Fruit fly (Drosophila melanogaster): ENCODE measurements around the gene Lip4.

Lip4 gene

DNA sequence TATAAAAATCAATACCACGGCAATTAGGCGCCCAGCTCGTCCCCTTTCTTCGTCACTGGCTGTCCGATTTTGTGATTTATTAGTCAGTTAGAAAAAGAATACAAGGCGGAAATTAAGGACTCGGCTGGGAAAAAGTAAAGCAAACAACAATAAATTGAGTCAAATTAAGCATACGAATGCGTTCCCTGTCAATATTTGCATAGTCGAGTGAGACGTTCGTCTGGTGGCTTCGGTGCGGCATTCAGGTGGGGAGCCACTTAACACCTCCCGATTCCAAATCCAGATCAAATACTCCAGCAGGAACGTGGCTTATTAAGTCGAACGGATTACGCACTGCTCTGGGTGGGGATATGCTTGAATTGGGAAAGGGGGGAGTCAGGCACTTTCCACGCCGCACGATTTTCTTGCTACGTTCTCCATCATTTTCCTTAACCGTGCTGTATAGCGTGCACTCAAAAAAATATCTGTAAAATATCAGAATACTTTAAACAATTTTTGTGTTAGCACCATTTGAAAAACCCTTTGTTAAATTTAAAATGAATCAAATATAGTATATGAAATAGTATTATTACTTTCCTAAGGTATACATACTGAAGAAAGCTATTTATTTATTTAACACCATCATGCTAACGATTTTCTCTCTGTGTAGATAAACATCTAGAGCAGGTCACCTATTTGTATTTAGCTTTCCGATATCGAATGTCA is 15.8 kb downstream of the Lip4 start (continued):
- TF ChIP-seq org-1 (GFP tag; optimal IDR thresholded peaks at IDR 0.05) (no peak), sc (optimal IDR thresholded peaks at IDR 0.05) (no peak), sc (GFP tag; optimal IDR thresholded peaks at IDR 0.05) (peak; percentile 18), salm (tag; optimal IDR thresholded peaks at IDR 0.05) (no peak), gce (GFP tag; IDR thresholded peaks at IDR 0.05) (0 out of 3 replicates have a peak, but pooled peaks have one; percentile 29), vvl (GFP tag; IDR thresholded peaks at IDR 0.05) (peak; percentile 68), amos (GFP tag; IDR thresholded peaks at IDR 0.05; ENCODE audit: partially characterized antibody) (no peak), CG6791 (GFP tag; IDR thresholded peaks at IDR 0.05; ENCODE audit: partially characterized antibody) (no peak), cwo (GFP tag; optimal IDR thresholded peaks at IDR 0.05) (no peak), gsb (GFP tag; IDR thresholded peaks at IDR 0.05) (no peak), dmrt11E (tag; optimal IDR thresholded peaks at IDR 0.05) (peak; percentile 84), Taf1 (GFP tag; IDR thresholded peaks at IDR 0.05) (no peak), CG12942 (GFP tag; optimal IDR thresholded peaks at IDR 0.05) (no peak), HLH54F (GFP tag; optimal IDR thresholded peaks at IDR 0.05) (no peak), ac (GFP tag; optimal IDR thresholded peaks at IDR 0.05) (peak; percentile 30), Xbp1 (GFP tag; optimal IDR thresholded peaks at IDR 0.05) (peak; percentile 51), Dfd (GFP tag; optimal IDR thresholded peaks at IDR 0.05) (no peak), Max (GFP tag; optimal IDR thresholded peaks at IDR 0.05) (peak; percentile 40), aop (GFP tag; IDR thresholded peaks at IDR 0.05) (no peak), Six4 (GFP tag; optimal IDR thresholded peaks at IDR 0.05) (peak; percentile 21), Hmr (GFP tag; optimal IDR thresholded peaks at IDR 0.05) (no peak), CG17359 (tag; optimal IDR thresholded peaks at IDR 0.05) (peak; percentile 56), Camta (GFP tag; optimal IDR thresholded peaks at IDR 0.05) (no peak), tgo (GFP tag; IDR thresholded peaks at IDR 0.05) (no peak), Dek (tag; optimal IDR thresholded peaks at IDR 0.05) (peak; percentile 25), Fer1 (GFP tag; optimal IDR thresholded peaks at IDR 0.05) (no peak), CG2116 (GFP tag; optimal IDR thresholded peaks at IDR 0.05) (no peak), MTF-1 (GFP tag; optimal IDR thresholded peaks at IDR 0.05; ENCODE audit: borderline replicate concordance) (no peak), CG10565 (GFP tag; optimal IDR thresholded peaks at IDR 0.05) (no peak), HHEX (GFP tag; optimal IDR thresholded peaks at IDR 0.05) (no peak), CG18262 (tag; optimal IDR thresholded peaks at IDR 0.05) (peak; percentile 79), gt (GFP tag; IDR thresholded peaks at IDR 0.05) (no peak), dpn (GFP tag; optimal IDR thresholded peaks at IDR 0.05) (peak in 1 of 2 experiments; percentile 47), sug (tag; optimal IDR thresholded peaks at IDR 0.05) (no peak), CG6854 (GFP tag; optimal IDR thresholded peaks at IDR 0.05) (no peak), esg (GFP tag; conservative IDR thresholded peaks at IDR 0.05) (peak; percentile 32; the same call in 1 of the 2 replicates), Dip3 (GFP tag; optimal IDR thresholded peaks at IDR 0.05) (no peak), dimm (GFP tag; IDR thresholded peaks at IDR 0.05) (no peak), CG15269 (tag; optimal IDR thresholded peaks at IDR 0.05) (peak; percentile 48), CG4282 (GFP tag; optimal IDR thresholded peaks at IDR 0.05) (no peak), H2.0 (GFP tag; IDR thresholded peaks at IDR 0.05) (peak; percentile 16; the same call in 1 of the 2 replicates), Atf3 (GFP tag; optimal IDR thresholded peaks at IDR 0.05) (no peak), schlank (tag; optimal IDR thresholded peaks at IDR 0.05) (no peak), CG32767 (GFP tag; IDR thresholded peaks at IDR 0.05) (no peak), CG18619 (GFP tag; optimal IDR thresholded peaks at IDR 0.05) (no peak), sd (tag; optimal IDR thresholded peaks at IDR 0.05) (no peak), wek (GFP tag; optimal IDR thresholded peaks at IDR 0.05) (no peak), CG2199 (GFP tag; IDR thresholded peaks at IDR 0.05) (no peak), CG11093 (GFP tag; IDR thresholded peaks at IDR 0.05) (no peak), vnd (GFP tag; IDR thresholded peaks at IDR 0.05; ENCODE audit: partially characterized antibody) (no peak)
